Worm (Caenorhabditis elegans) whole organism, L1 larva: Measurements from ENCODE around the gene C34B4.3.

ENCODE experiments used
- ceh-82 ChIP-seq, 3 experiments: fragments of 150-350 bp in 1 of 3; sonication (generic microtip) in 2 of 3; optimal IDR thresholded peaks; 2 replicates each; lab custom pipeline; 2014 to 2017; ENCODE audit warnings: missing biosample characterization in 3 of 3, missing genetic modification characterization in 3 of 3
- ces-1 ChIP-seq: fragments of 150-350 bp; optimal IDR thresholded peaks from 2 replicates; lab custom pipeline; 2014; ENCODE audit warnings: missing biosample characterization, missing genetic modification reagents, missing genetic modification characterization
- egl-27 ChIP-seq, 2 experiments: fragments of 150-350 bp in 1 of 2; sonication (generic microtip); optimal IDR thresholded peaks; 3 replicates each; lab custom pipeline; 2017 to 2018; ENCODE audit warnings: missing biosample characterization in 2 of 2, missing genetic modification characterization in 2 of 2, missing genetic modification reagents in 2 of 2
- fkh-10 ChIP-seq: sonication (generic microtip); optimal IDR thresholded peaks from 2 replicates; lab custom pipeline; 2017; ENCODE audit warnings: missing biosample characterization, missing genetic modification reagents, missing genetic modification characterization
- jun-1 ChIP-seq: fragments of 150-350 bp; optimal IDR thresholded peaks from 2 replicates; lab custom pipeline; 2014; ENCODE audit warnings: missing biosample characterization, missing genetic modification reagents, missing genetic modification characterization
- lin-15B ChIP-seq: fragments of 150-350 bp; sonication (generic microtip); optimal IDR thresholded peaks from 3 replicates; lab custom pipeline; 2014; ENCODE audit warnings: missing biosample characterization, missing genetic modification characterization
- mdl-1 ChIP-seq, 2 experiments: fragments of 150-350 bp; optimal IDR thresholded peaks; 2 replicates each; lab custom pipeline; 2014 to 2017; ENCODE audit warnings: missing biosample characterization in 2 of 2, missing genetic modification characterization in 2 of 2, inconsistent platforms in 1 of 2
- mef-2 ChIP-seq: fragments of 150-350 bp; optimal IDR thresholded peaks from 2 replicates; lab custom pipeline; 2014; ENCODE audit warnings: missing biosample characterization, missing genetic modification characterization
- nhr-11 ChIP-seq: fragments of 150-350 bp; optimal IDR thresholded peaks from 2 replicates; lab custom pipeline; 2014; ENCODE audit warnings: missing biosample characterization, missing genetic modification characterization
- nhr-90 ChIP-seq: sonication (generic microtip); optimal IDR thresholded peaks from 2 replicates; lab custom pipeline; 2016; ENCODE audit warnings: mild to moderate bottlenecking, missing genetic modification characterization, missing compliant biosample characterization; ENCODE audit not compliant: poor library complexity
- pax-3 ChIP-seq: fragments of 200-800 bp; sonication (Bioruptor generic); optimal IDR thresholded peaks from 2 replicates; lab custom pipeline; 2018; ENCODE audit warnings: mild to moderate bottlenecking, missing genetic modification characterization, moderate library complexity, missing compliant biosample characterization
- pqm-1 ChIP-seq: sonication (generic microtip); optimal IDR thresholded peaks from 3 replicates; lab custom pipeline; 2017; ENCODE audit warnings: missing biosample characterization, missing genetic modification characterization
- ztf-11 ChIP-seq, 2 experiments: sonication (generic microtip); optimal IDR thresholded peaks; 2 replicates each; lab custom pipeline; 2016 to 2017; ENCODE audit warnings: missing genetic modification characterization in 2 of 2, missing biosample characterization in 1 of 2, missing compliant biosample characterization in 1 of 2

DNA sequence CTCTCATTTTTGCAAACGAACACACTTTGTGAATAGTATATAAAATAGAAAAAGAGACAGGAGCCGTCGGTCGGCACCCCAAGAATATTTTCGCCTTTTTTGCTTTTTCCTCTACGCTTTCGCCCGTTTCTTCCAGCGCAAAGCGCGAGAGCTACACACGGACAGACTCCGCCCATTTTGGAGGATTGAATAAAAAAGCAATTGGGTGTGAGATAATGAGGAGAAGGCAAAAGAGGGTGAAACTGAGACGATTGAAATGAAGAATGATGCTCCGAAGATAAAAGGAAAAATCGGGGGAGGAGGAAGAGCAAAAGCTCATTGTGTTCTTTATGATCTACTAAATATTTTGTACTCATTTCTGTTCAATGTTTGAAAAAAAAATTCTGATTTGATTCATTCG, at the start of gene C34B4.3:
- TF ChIP-seq lin-15B (tag; lab: Kevin White, UChicago) (no peak), mef-2 (tag; lab: Kevin White, UChicago) (no peak), egl-27 (tag; optimal IDR thresholded peaks at IDR 0.05; lab: Kevin White, UChicago) (no peak), nhr-90 (tag; lab: Kevin White, UChicago) (no peak), nhr-11 (tag; lab: Kevin White, UChicago) (no peak), ztf-11 (tag; optimal IDR thresholded peaks at IDR 0.05; lab: Kevin White, UChicago) (no peak), jun-1 (no peak), ces-1 (no peak), mdl-1 (tag; optimal IDR thresholded peaks at IDR 0.05; lab: Kevin White, UChicago) (no peak), ceh-82 (tag; optimal IDR thresholded peaks at IDR 0.05; lab: Kevin White, UChicago) (no peak), pax-3 (tag; lab: Kevin White, UChicago) (no peak), fkh-10 (no peak), pqm-1 (tag; lab: Kevin White, UChicago) (no peak)
